Fruit fly (Drosophila melanogaster): ENCODE results near the gene rdgA.

dm6 chrX:8885177-8885576 is 21.7 kb upstream of the rdgA start:
- TF ChIP-seq CG13624 (GFP tag; optimal IDR thresholded peaks at IDR 0.05) (no peak), Dip3 (GFP tag; optimal IDR thresholded peaks at IDR 0.05) (no peak)

Measured in whole organism, embryonic.